Worm (Caenorhabditis elegans) whole organism, young adult: ENCODE results near the gene F54F2.14.
A peak's percentile ranks its signal among the peaks of the same experiment; 100 is the strongest.

Experiments
- F33H1.4 ChIP-seq: fragments of 200-800 bp; sonication (Bioruptor generic); IDR thresholded peaks from 2 replicates; pipeline ENCODE4 v1.3.6; 2022; ENCODE audit warnings: missing genetic modification reagents, missing genetic modification characterization, missing compliant biosample characterization
- F37B4.10 ChIP-seq: fragments of 200-800 bp; sonication (Bioruptor generic); IDR thresholded peaks from 2 replicates; pipeline ENCODE4 v1.3.6; 2022; ENCODE audit warnings: missing genetic modification characterization, missing compliant biosample characterization
- F57A8.1 ChIP-seq: fragments of 200-800 bp; sonication (Bioruptor generic); optimal IDR thresholded peaks from 2 replicates; lab custom pipeline; 2018; ENCODE audit warnings: mild to moderate bottlenecking, missing genetic modification characterization, moderate library complexity, missing compliant biosample characterization
- K11D2.4 ChIP-seq: fragments of 200-800 bp; sonication (Bioruptor generic); IDR thresholded peaks from 2 replicates; pipeline ENCODE4 v1.3.6; 2022; ENCODE audit warnings: missing genetic modification reagents, missing genetic modification characterization, missing compliant biosample characterization
- Y79H2A.3 ChIP-seq: fragments of 200-800 bp; sonication (Bioruptor generic); conservative IDR thresholded peaks from 2 replicates; pipeline ENCODE4 v1.3.6; 2022; ENCODE audit warnings: missing genetic modification reagents, missing genetic modification characterization, missing compliant biosample characterization
- ZK185.1 ChIP-seq: sonication (generic microtip); optimal IDR thresholded peaks from 2 replicates; lab custom pipeline; 2016; ENCODE audit warnings: mild to moderate bottlenecking, missing genetic modification characterization, missing compliant biosample characterization; ENCODE audit not compliant: poor library complexity, severe bottlenecking
- aptf-3 ChIP-seq: fragments of 200-800 bp; sonication (Bioruptor generic); IDR thresholded peaks from 2 replicates; pipeline ENCODE4 v1.3.6; 2022; ENCODE audit warnings: missing genetic modification characterization, missing compliant biosample characterization
- atf-7 ChIP-seq: sonication (generic microtip); optimal IDR thresholded peaks from 2 replicates; lab custom pipeline; 2017; ENCODE audit warnings: mild to moderate bottlenecking, missing genetic modification characterization, missing compliant biosample characterization
- attf-3 ChIP-seq: fragments of 200-800 bp; sonication (Bioruptor generic); conservative IDR thresholded peaks from 2 replicates; pipeline ENCODE4 v1.3.6; 2022; ENCODE audit warnings: missing genetic modification reagents, missing genetic modification characterization, missing compliant biosample characterization
- attf-5 ChIP-seq: fragments of 200-800 bp; sonication (Bioruptor generic); optimal IDR thresholded peaks from 2 replicates; lab custom pipeline; 2018; ENCODE audit warnings: mild to moderate bottlenecking, missing genetic modification characterization, missing compliant biosample characterization
- cebp-1 ChIP-seq, 2 experiments: fragments of 200-800 bp in 1 of 2; sonication (Bioruptor generic) in 1 of 2; sonication (generic microtip) in 1 of 2; IDR thresholded peaks in 1 of 2; optimal IDR thresholded peaks in 1 of 2; 2 replicates each; pipeline versions ENCODE4 v1.3.6 to Lab custom; 2017 to 2022; ENCODE audit warnings: missing compliant biosample characterization in 2 of 2, missing genetic modification characterization in 2 of 2, mild to moderate bottlenecking in 1 of 2, missing genetic modification reagents in 1 of 2, moderate library complexity in 1 of 2
- ceh-27 ChIP-seq: fragments of 200-800 bp; sonication (Bioruptor generic); optimal IDR thresholded peaks from 2 replicates; lab custom pipeline; 2018; ENCODE audit warnings: mild to moderate bottlenecking, missing genetic modification characterization, moderate library complexity, missing compliant biosample characterization
- chd-7 ChIP-seq: sonication (generic microtip); optimal IDR thresholded peaks from 2 replicates; lab custom pipeline; 2016; ENCODE audit warnings: mild to moderate bottlenecking, missing genetic modification characterization, moderate library complexity, missing compliant biosample characterization
- die-1 ChIP-seq: sonication (generic microtip); optimal IDR thresholded peaks from 2 replicates; lab custom pipeline; 2016; ENCODE audit warnings: missing genotype, mild to moderate bottlenecking, missing genetic modification characterization, missing compliant biosample characterization
- efl-1 ChIP-seq: fragments of 150-350 bp; optimal IDR thresholded peaks from 2 replicates; lab custom pipeline; 2014; ENCODE audit warnings: missing biosample characterization, missing genetic modification reagents, missing genetic modification characterization
- egl-18 ChIP-seq: fragments of 200-800 bp; sonication (Bioruptor generic); IDR thresholded peaks from 2 replicates; pipeline ENCODE4 v1.3.6; 2022; ENCODE audit warnings: missing genetic modification reagents, missing genetic modification characterization, missing compliant biosample characterization
- egrh-3 ChIP-seq: fragments of 200-800 bp; sonication (Bioruptor generic); IDR thresholded peaks from 2 replicates; pipeline ENCODE4 v1.3.6; 2022; ENCODE audit warnings: missing genetic modification reagents, missing genetic modification characterization, missing compliant biosample characterization
- hmg-1.2 ChIP-seq: fragments of 200-800 bp; sonication (Bioruptor generic); IDR thresholded peaks from 2 replicates; pipeline ENCODE4 v1.3.6; 2022; ENCODE audit warnings: missing genetic modification reagents, missing genetic modification characterization, missing compliant biosample characterization
- let-526 ChIP-seq: fragments of 200-800 bp; sonication (Bioruptor generic); IDR thresholded peaks from 2 replicates; pipeline ENCODE4 v1.3.6; 2022; ENCODE audit warnings: missing genetic modification reagents, missing genetic modification characterization, missing compliant biosample characterization
- lin-26 ChIP-seq: fragments of 200-800 bp; sonication (Bioruptor generic); IDR thresholded peaks from 2 replicates; pipeline ENCODE4 v1.3.6; 2022; ENCODE audit warnings: missing genetic modification reagents, missing genetic modification characterization, missing compliant biosample characterization
- lin-54 ChIP-seq: fragments of 200-800 bp; sonication (Bioruptor generic); optimal IDR thresholded peaks from 2 replicates; lab custom pipeline; 2018; ENCODE audit warnings: mild to moderate bottlenecking, missing genetic modification characterization, missing compliant biosample characterization
- lir-1 ChIP-seq: fragments of 200-800 bp; sonication (Bioruptor generic); conservative IDR thresholded peaks from 2 replicates; pipeline ENCODE4 v1.3.6; 2022; ENCODE audit warnings: missing genetic modification reagents, missing genetic modification characterization, missing compliant biosample characterization
- lsl-1 ChIP-seq: fragments of 200-800 bp; sonication (Bioruptor generic); optimal IDR thresholded peaks from 2 replicates; lab custom pipeline; 2018; ENCODE audit warnings: mild to moderate bottlenecking, missing genetic modification characterization, moderate library complexity, missing compliant biosample characterization
- madf-10 ChIP-seq: sonication (generic microtip); optimal IDR thresholded peaks from 2 replicates; lab custom pipeline; 2016; ENCODE audit warnings: mild to moderate bottlenecking, missing genetic modification characterization, missing compliant biosample characterization
- madf-6 ChIP-seq: fragments of 200-800 bp; sonication (Bioruptor generic); IDR thresholded peaks from 2 replicates; pipeline ENCODE4 v1.3.6; 2022; ENCODE audit warnings: missing genetic modification reagents, missing genetic modification characterization, missing compliant biosample characterization
- mxl-1 ChIP-seq: sonication (generic microtip); optimal IDR thresholded peaks from 2 replicates; lab custom pipeline; 2016; ENCODE audit warnings: missing genetic modification characterization, missing compliant biosample characterization
- nfya-2 ChIP-seq: fragments of 200-800 bp; sonication (Bioruptor generic); IDR thresholded peaks from 2 replicates; pipeline ENCODE4 v1.3.6; 2022; ENCODE audit warnings: missing genetic modification reagents, missing genetic modification characterization, missing compliant biosample characterization
- nfyb-1 ChIP-seq: fragments of 200-800 bp; sonication (Bioruptor generic); IDR thresholded peaks from 2 replicates; pipeline ENCODE4 v1.3.6; 2022; ENCODE audit warnings: missing genetic modification reagents, missing genetic modification characterization, missing compliant biosample characterization
- nhr-120 ChIP-seq: fragments of 200-800 bp; sonication (Bioruptor generic); IDR thresholded peaks from 2 replicates; pipeline ENCODE4 v1.3.6; 2022; ENCODE audit warnings: missing genetic modification characterization, missing compliant biosample characterization
- nhr-90 ChIP-seq: sonication (generic microtip); optimal IDR thresholded peaks from 2 replicates; lab custom pipeline; 2016; ENCODE audit warnings: missing genotype, mild to moderate bottlenecking, missing genetic modification characterization, missing compliant biosample characterization
- pbrm-1 ChIP-seq: fragments of 200-800 bp; sonication (Bioruptor generic); IDR thresholded peaks from 2 replicates; pipeline ENCODE4 v1.3.6; 2022; ENCODE audit warnings: missing genetic modification reagents, missing genetic modification characterization, missing compliant biosample characterization
- pha-4 ChIP-seq: fragments of 150-350 bp; sonication (generic microtip); optimal IDR thresholded peaks from 2 replicates; lab custom pipeline; 2014; ENCODE audit warnings: missing biosample characterization, missing genetic modification reagents, missing genetic modification characterization
- rcor-1 ChIP-seq: fragments of 200-800 bp; sonication (Bioruptor generic); IDR thresholded peaks from 2 replicates; pipeline ENCODE4 v1.3.6; 2022; ENCODE audit warnings: missing genetic modification reagents, missing genetic modification characterization, missing compliant biosample characterization
- rec-8 ChIP-seq, 2 experiments: sonication (generic microtip); optimal IDR thresholded peaks; 2 replicates each; lab custom pipeline; 2016; ENCODE audit warnings: mild to moderate bottlenecking in 2 of 2, missing genetic modification characterization in 2 of 2, missing genetic modification reagents in 2 of 2, missing genotype in 2 of 2, missing biosample characterization in 1 of 2, missing compliant biosample characterization in 1 of 2, moderate library complexity in 1 of 2
- snpc-1.1 ChIP-seq: sonication (generic microtip); optimal IDR thresholded peaks from 2 replicates; lab custom pipeline; 2017; ENCODE audit warnings: missing genetic modification characterization, mild to moderate bottlenecking, missing compliant biosample characterization, antibody characterized with exemption, moderate library complexity, missing genotype, missing genetic modification reagents; ENCODE audit not compliant: insufficient read depth
- snpc-1.3 ChIP-seq: sonication (generic microtip); optimal IDR thresholded peaks from 2 replicates; lab custom pipeline; 2017; ENCODE audit warnings: missing genetic modification characterization, mild to moderate bottlenecking, missing compliant biosample characterization, antibody characterized with exemption, moderate library complexity, missing genotype, missing genetic modification reagents; ENCODE audit not compliant: insufficient read depth
- snpc-4 ChIP-seq, 5 experiments: fragments of 150-350 bp in 1 of 5; sonication (generic microtip) in 4 of 5; optimal IDR thresholded peaks; 2 replicates each; lab custom pipeline; 2014 to 2018; ENCODE audit warnings: missing genetic modification characterization in 5 of 5, missing biosample characterization in 3 of 5, antibody characterized with exemption in 2 of 5, mild to moderate bottlenecking in 2 of 5, missing compliant biosample characterization in 2 of 5, missing genotype in 2 of 5, moderate library complexity in 2 of 5, missing genetic modification reagents in 1 of 5
- somi-1 ChIP-seq: fragments of 200-800 bp; sonication (Bioruptor generic); optimal IDR thresholded peaks from 2 replicates; lab custom pipeline; 2018; ENCODE audit warnings: mild to moderate bottlenecking, missing genetic modification characterization, missing compliant biosample characterization
- sptf-2 ChIP-seq: fragments of 200-800 bp; sonication (Bioruptor generic); optimal IDR thresholded peaks from 2 replicates; lab custom pipeline; 2018; ENCODE audit warnings: mild to moderate bottlenecking, missing genetic modification characterization, missing compliant biosample characterization
- tbp1 ChIP-seq: fragments of 200-800 bp; sonication (Bioruptor generic); optimal IDR thresholded peaks from 2 replicates; lab custom pipeline; 2018; ENCODE audit warnings: mild to moderate bottlenecking, missing genetic modification characterization, missing compliant biosample characterization
- tlf-1 ChIP-seq: fragments of 200-800 bp; sonication (Bioruptor generic); optimal IDR thresholded peaks from 2 replicates; lab custom pipeline; 2018; ENCODE audit warnings: mild to moderate bottlenecking, missing genetic modification characterization, missing compliant biosample characterization
- ztf-26 ChIP-seq: sonication (generic microtip); optimal IDR thresholded peaks from 2 replicates; lab custom pipeline; 2017; ENCODE audit warnings: missing genetic modification characterization, missing compliant biosample characterization
- ztf-6 ChIP-seq: fragments of 200-800 bp; sonication (Bioruptor generic); IDR thresholded peaks from 2 replicates; pipeline ENCODE4 v1.3.6; 2022; ENCODE audit warnings: missing genetic modification reagents, missing genetic modification characterization, missing compliant biosample characterization

The F54F2.14 gene

DNA sequence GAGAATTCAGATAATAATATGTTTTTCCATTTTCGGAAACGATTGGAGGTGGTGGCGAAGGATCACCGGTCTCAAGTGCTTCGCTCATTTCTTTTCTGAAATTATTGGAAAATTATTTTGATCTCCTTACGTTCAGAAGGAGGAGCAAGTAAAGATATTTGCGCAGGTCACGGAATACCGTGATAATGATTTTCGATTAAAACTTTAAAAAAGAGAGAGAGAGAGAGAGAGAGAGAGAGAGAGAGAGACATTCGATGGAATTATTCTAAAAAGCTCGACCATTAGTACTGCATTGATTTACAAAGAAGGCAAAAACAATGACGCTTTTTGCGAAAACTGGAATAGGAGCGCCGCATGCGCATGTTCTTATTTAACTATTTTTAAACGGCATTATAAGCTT lies 905 bp downstream of the F54F2.14 start, which contains the start of gene ztf-1 (continued):
- TF ChIP-seq snpc-4 (GFP tag; optimal IDR thresholded peaks at IDR 0.05; lab: Kevin White, UChicago) = no peak
- TF ChIP-seq snpc-4 (tag; optimal IDR thresholded peaks at IDR 0.05; lab: Kevin White, UChicago) = no peak
- TF ChIP-seq nhr-90 = no peak

DNA sequence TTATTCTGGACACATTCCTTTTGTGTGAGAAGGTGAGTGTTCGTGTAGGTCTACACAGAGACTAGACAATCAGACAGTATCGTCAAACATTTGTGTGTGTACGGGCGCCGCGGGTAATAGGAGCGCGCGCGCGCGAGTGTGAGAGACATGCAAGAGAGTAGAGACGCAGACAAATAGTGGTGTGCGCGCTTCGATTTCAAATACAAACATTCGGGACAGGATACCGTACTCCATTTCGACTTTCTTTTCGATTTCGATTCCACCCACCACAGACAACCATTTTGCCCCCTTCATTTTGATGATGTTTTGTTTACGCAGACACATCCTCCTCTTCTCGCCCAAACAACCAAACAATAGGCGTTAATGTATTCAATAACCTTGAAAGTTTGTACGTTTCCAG lies 3.4 kb downstream of the F54F2.14 start:
- TF ChIP-seq ZK185.1 (tag; lab: Kevin White, UChicago) = peak; percentile 48
- 0 out of 2 replicates have a peak, but pooled peaks have one; percentile 67 for TF ChIP-seq nfyb-1 (GFP tag; lab: Robert Waterston, UW)
- no peak for TF ChIP-seq mxl-1 (tag; lab: Kevin White, UChicago)
- peak; percentile 86 for TF ChIP-seq hmg-1.2
- TF ChIP-seq efl-1 = peak; percentile 64
- TF ChIP-seq madf-10 (tag; lab: Kevin White, UChicago) = peak; percentile 37
- TF ChIP-seq egl-18 (GFP tag; lab: Robert Waterston, UW) = 0 out of 2 replicates have a peak, but pooled peaks have one; percentile 54
- peak; percentile 48; the same call in 1 of the 2 replicates for TF ChIP-seq attf-3 (GFP tag; lab: Robert Waterston, UW)
- peak; percentile 64 for TF ChIP-seq lin-54 (GFP tag; lab: Kevin White, UChicago)
- peak; percentile 49; the same call in 1 of the 2 replicates for TF ChIP-seq pbrm-1
- peak; percentile 24; the same call in 1 of the 2 replicates for TF ChIP-seq Y79H2A.3 (GFP tag; lab: Robert Waterston, UW)
- peak; percentile 10 for TF ChIP-seq lsl-1 (GFP tag; lab: Kevin White, UChicago)
- TF ChIP-seq lin-26 = 0 out of 2 replicates have a peak, but pooled peaks have one; percentile 48
- TF ChIP-seq nfya-2 (GFP tag; lab: Robert Waterston, UW) = no peak
- TF ChIP-seq ceh-27 (GFP tag; lab: Kevin White, UChicago) = peak; percentile 63
- peak; percentile 44 for TF ChIP-seq nhr-90
- TF ChIP-seq egrh-3 = no peak
- 0 out of 2 replicates have a peak, but pooled peaks have one; percentile 23 for TF ChIP-seq rcor-1 (GFP tag; lab: Robert Waterston, UW)
- no peak for TF ChIP-seq F57A8.1
- TF ChIP-seq ztf-6 (GFP tag; lab: Robert Waterston, UW) = no peak
- TF ChIP-seq madf-6 (GFP tag; lab: Robert Waterston, UW) = peak; percentile 85
- TF ChIP-seq aptf-3 (GFP tag; lab: Robert Waterston, UW) = no peak
- peak; percentile 52 for TF ChIP-seq atf-7
- TF ChIP-seq pha-4 (tag; lab: Kevin White, UChicago) = peak; percentile 39
- TF ChIP-seq let-526 (GFP tag; lab: Robert Waterston, UW) = peak; percentile 18; the same call in 1 of the 2 replicates
- TF ChIP-seq nhr-120 = no peak
- peak; percentile 43 for TF ChIP-seq tbp1 (GFP tag; lab: Kevin White, UChicago)
- no peak for TF ChIP-seq snpc-4 (GFP tag; optimal IDR thresholded peaks at IDR 0.05; lab: Kevin White, UChicago)
- TF ChIP-seq snpc-4 (tag; optimal IDR thresholded peaks at IDR 0.05; lab: Kevin White, UChicago) = peak in 3 of 4 experiments; percentile 43 to 72 (median 64)
- no peak for TF ChIP-seq snpc-1.3 (tag; lab: Kevin White, UChicago)
- 0 out of 2 replicates have a peak, but pooled peaks have one; percentile 29 for TF ChIP-seq lir-1 (GFP tag; lab: Robert Waterston, UW)
- peak; percentile 73 for TF ChIP-seq attf-5 (GFP tag; lab: Kevin White, UChicago)
- peak; percentile 57 for TF ChIP-seq chd-7 (tag; lab: Kevin White, UChicago)
- peak; percentile 57 for TF ChIP-seq ztf-26 (tag; lab: Kevin White, UChicago)
- TF ChIP-seq somi-1 (GFP tag; lab: Kevin White, UChicago) = no peak
- TF ChIP-seq tlf-1 (GFP tag; lab: Kevin White, UChicago) = peak; percentile 16
- TF ChIP-seq K11D2.4 (GFP tag; lab: Robert Waterston, UW) = peak; percentile 70; the same call in 1 of the 2 replicates
- no peak for TF ChIP-seq F37B4.10 (GFP tag; lab: Robert Waterston, UW)
- no peak for TF ChIP-seq snpc-1.1 (tag; lab: Kevin White, UChicago)
- no peak for TF ChIP-seq rec-8 (tag; optimal IDR thresholded peaks at IDR 0.05; lab: Kevin White, UChicago)
- TF ChIP-seq die-1 (tag; lab: Kevin White, UChicago) = peak; percentile 51
- TF ChIP-seq F33H1.4 (GFP tag; lab: Robert Waterston, UW) = 0 out of 2 replicates have a peak, but pooled peaks have one; percentile 19
- TF ChIP-seq sptf-2 (GFP tag; lab: Kevin White, UChicago) = no peak
- 0 out of 2 replicates have a peak, but pooled peaks have one; percentile 9 for TF ChIP-seq cebp-1 (GFP tag; IDR thresholded peaks at IDR 0.05; lab: Robert Waterston, UW)
- peak; percentile 73 for TF ChIP-seq cebp-1 (tag; optimal IDR thresholded peaks at IDR 0.05; lab: Kevin White, UChicago)
